Fruit fly (Drosophila melanogaster): Measurements from ENCODE around the gene CG18547.

DNA sequence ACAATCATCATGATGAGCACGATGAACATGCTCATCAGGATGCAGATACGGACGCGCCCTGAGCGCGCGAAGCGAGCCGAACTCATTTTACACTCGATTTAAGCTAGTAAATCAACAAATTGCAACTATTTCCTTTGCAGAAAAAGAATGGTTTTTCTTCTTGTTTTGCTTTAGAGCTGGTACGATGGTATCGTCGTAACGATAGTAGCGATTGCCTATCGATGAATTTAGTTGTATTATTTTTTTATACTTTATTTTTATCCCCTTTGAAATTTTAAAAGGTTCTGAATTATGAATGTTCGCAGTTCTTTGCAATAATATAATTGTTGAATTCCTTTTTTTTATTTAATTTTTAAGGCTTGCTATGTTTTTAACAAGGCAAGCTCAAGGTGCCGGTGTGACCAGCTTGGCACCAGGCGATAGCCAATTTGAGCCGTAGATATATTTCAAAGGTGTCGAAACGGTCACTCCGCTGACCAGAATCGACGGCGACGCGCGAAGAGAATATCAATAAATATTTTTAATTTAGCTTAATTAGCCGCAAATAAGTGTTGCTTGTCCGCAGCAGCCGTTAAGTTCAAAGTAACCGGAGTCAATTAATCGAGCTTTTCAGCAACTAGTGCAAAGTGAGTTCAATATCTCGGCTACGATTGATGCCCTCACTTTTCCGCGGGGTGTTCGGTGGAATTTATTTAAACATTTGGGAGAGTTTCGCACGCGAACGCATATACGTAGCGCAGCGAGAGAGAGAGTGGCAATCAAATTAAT is 12.7 kb downstream of the CG18547 start, which contains the start of the genes CG12213 and GC1:
- TF ChIP-seq CG8478 (optimal IDR thresholded peaks at IDR 0.05): no peak
- peak in 1 of 2 experiments; percentile 16 for TF ChIP-seq CTCF (optimal IDR thresholded peaks at IDR 0.05)

Measured in S2 (cell line).